Fruit fly (Drosophila melanogaster): ENCODE measurements around the gene CG5646.
A peak's percentile ranks its signal among the peaks of the same experiment; 100 is the strongest.

CG5646 gene

DNA sequence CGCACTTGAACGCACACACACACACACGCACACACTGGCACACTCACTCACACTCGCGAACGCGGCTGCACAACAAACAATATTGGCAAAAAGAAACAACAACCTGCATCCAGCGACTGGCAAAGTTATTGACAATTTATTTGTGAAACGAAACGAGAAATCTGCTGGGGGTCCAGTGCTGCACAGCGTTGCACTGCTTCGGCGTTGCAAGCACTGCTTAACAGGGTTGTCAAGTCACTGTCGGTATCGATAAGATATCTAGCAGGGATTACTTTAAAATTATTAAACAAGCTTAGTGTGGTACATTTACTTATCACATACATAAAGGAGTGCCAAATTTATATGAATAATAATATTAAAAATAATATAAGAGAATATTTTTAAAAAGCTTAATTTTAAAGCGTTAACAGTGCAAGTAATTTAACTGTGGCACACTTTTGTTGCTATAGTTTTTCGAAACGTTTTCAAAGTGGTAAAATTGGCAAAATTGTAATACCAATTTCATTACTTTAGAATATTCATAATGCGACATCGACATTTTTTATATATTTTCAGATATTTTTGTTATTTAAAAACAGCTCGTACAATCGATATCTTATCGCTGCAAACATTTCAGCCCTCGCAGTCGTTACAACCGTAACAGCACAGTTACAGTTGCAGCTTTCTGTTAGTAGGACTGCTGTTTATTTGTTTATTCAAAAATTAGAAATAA, 46.3 kb upstream of the CG5646 start, which contains the start of the genes dsd and Tusp (continued):
- TF ChIP-seq Lhr (GFP tag; optimal IDR thresholded peaks at IDR 0.05): peak; percentile 49
- 0 out of 2 replicates have a peak, but pooled peaks have one; percentile 36 for TF ChIP-seq klu (GFP tag; IDR thresholded peaks at IDR 0.05)
- peak; percentile 58 for TF ChIP-seq E2f1 (GFP tag; IDR thresholded peaks at IDR 0.05)
- peak; percentile 74 for TF ChIP-seq CG2712 (tag; optimal IDR thresholded peaks at IDR 0.05)
- peak; percentile 79 for TF ChIP-seq Xrp1 (GFP tag; IDR thresholded peaks at IDR 0.05)
- TF ChIP-seq CG2116 (GFP tag; optimal IDR thresholded peaks at IDR 0.05): peak; percentile 76
- no peak for TF ChIP-seq fd64A (GFP tag; optimal IDR thresholded peaks at IDR 0.05)
- no peak for TF ChIP-seq CG2129 (GFP tag; IDR thresholded peaks at IDR 0.05; ENCODE audit: partially characterized antibody)
- no peak for TF ChIP-seq sd (tag; optimal IDR thresholded peaks at IDR 0.05)
- 0 out of 2 replicates have a peak, but pooled peaks have one; percentile 45 for TF ChIP-seq CG4360 (GFP tag; IDR thresholded peaks at IDR 0.05)
- no peak for TF ChIP-seq gfzf (GFP tag; optimal IDR thresholded peaks at IDR 0.05)
- peak; percentile 72 for TF ChIP-seq CG18262 (tag; optimal IDR thresholded peaks at IDR 0.05)
- TF ChIP-seq tna (GFP tag; IDR thresholded peaks at IDR 0.05; ENCODE audit: partially characterized antibody): peak; percentile 24; the same call in 1 of the 2 replicates
- TF ChIP-seq CG18764 (GFP tag; optimal IDR thresholded peaks at IDR 0.05): peak; percentile 78
- TF ChIP-seq Stat92E (GFP tag; optimal IDR thresholded peaks at IDR 0.05): no peak
- no peak for TF ChIP-seq CG11696 (GFP tag; IDR thresholded peaks at IDR 0.05)
- TF ChIP-seq dm (GFP tag; optimal IDR thresholded peaks at IDR 0.05): peak; percentile 52
- TF ChIP-seq tx (GFP tag; optimal IDR thresholded peaks at IDR 0.05): peak; percentile 66
- TF ChIP-seq CG18599 (GFP tag; optimal IDR thresholded peaks at IDR 0.05): peak; percentile 79
- peak; percentile 92 for TF ChIP-seq CG9932 (GFP tag; IDR thresholded peaks at IDR 0.05)
- TF ChIP-seq CG1647 (GFP tag; optimal IDR thresholded peaks at IDR 0.05): peak; percentile 49
- TF ChIP-seq bigmax (GFP tag; optimal IDR thresholded peaks at IDR 0.05): no peak
- no peak for TF ChIP-seq NC2α (GFP tag; optimal IDR thresholded peaks at IDR 0.05)
- no peak for TF ChIP-seq toy (GFP tag; IDR thresholded peaks at IDR 0.05)
- TF ChIP-seq Antp (GFP tag; optimal IDR thresholded peaks at IDR 0.05): peak; percentile 86
- TF ChIP-seq Jarid2 (GFP tag; optimal IDR thresholded peaks at IDR 0.05): peak; percentile 34
- peak; percentile 59; the same call in 1 of the 3 replicates for TF ChIP-seq CG6175 (GFP tag; IDR thresholded peaks at IDR 0.05)
- no peak for TF ChIP-seq tll (GFP tag; optimal IDR thresholded peaks at IDR 0.05)
- peak; percentile 66 for TF ChIP-seq Meics (GFP tag; optimal IDR thresholded peaks at IDR 0.05)
- no peak for TF ChIP-seq eve (GFP tag; optimal IDR thresholded peaks at IDR 0.05)
- peak; percentile 11; the same call in 1 of the 2 replicates for TF ChIP-seq bbx (GFP tag; IDR thresholded peaks at IDR 0.05; ENCODE audit: partially characterized antibody)
- peak; percentile 59 for TF ChIP-seq CG11723 (GFP tag; optimal IDR thresholded peaks at IDR 0.05)
- peak; percentile 72; the same call in 1 of the 2 replicates for TF ChIP-seq CG1024 (GFP tag; IDR thresholded peaks at IDR 0.05)
- peak; percentile 31 for TF ChIP-seq HHEX (GFP tag; optimal IDR thresholded peaks at IDR 0.05)
- TF ChIP-seq CG7928 (GFP tag; optimal IDR thresholded peaks at IDR 0.05): peak; percentile 74
- TF ChIP-seq Bdp1 (GFP tag; optimal IDR thresholded peaks at IDR 0.05): peak; percentile 63
- peak; percentile 68 for TF ChIP-seq dmrt99B (tag; optimal IDR thresholded peaks at IDR 0.05)
- no peak for TF ChIP-seq kni (GFP tag; optimal IDR thresholded peaks at IDR 0.05)
- TF ChIP-seq CG8765 (GFP tag; IDR thresholded peaks at IDR 0.05): peak; percentile 42
- TF ChIP-seq chm (GFP tag; IDR thresholded peaks at IDR 0.05): peak; percentile 72
- TF ChIP-seq CG8924 (tag; optimal IDR thresholded peaks at IDR 0.05): peak; percentile 64
- TF ChIP-seq GATAe (GFP tag; conservative IDR thresholded peaks at IDR 0.05): no peak
- peak; percentile 58 for TF ChIP-seq Six4 (GFP tag; optimal IDR thresholded peaks at IDR 0.05)
- TF ChIP-seq pnt (GFP tag; optimal IDR thresholded peaks at IDR 0.05): peak; percentile 69
- no peak for TF ChIP-seq dati (GFP tag; IDR thresholded peaks at IDR 0.05)
- TF ChIP-seq CrebB (tag; optimal IDR thresholded peaks at IDR 0.05): peak; percentile 54
- peak; percentile 69 for TF ChIP-seq pzg (GFP tag; optimal IDR thresholded peaks at IDR 0.05)
- TF ChIP-seq sug (tag; optimal IDR thresholded peaks at IDR 0.05): peak; percentile 100
- TF ChIP-seq grn (GFP tag; optimal IDR thresholded peaks at IDR 0.05): no peak

Measured in whole organism, embryonic.